Worm (Caenorhabditis elegans) whole organism, L2 larva: ENCODE data around the gene sup-18.

Experiments
- blmp-1 ChIP-seq: sonication (generic microtip); optimal IDR thresholded peaks from 2 replicates; lab custom pipeline; 2017; ENCODE audit warnings: missing genetic modification characterization, mild to moderate bottlenecking, missing compliant biosample characterization, antibody characterized with exemption, moderate library complexity; ENCODE audit not compliant: insufficient read depth
- elt-1 ChIP-seq: fragments of 150-350 bp; optimal IDR thresholded peaks from 2 replicates; lab custom pipeline; 2014; ENCODE audit warnings: missing biosample characterization, missing genetic modification characterization
- mab-5 ChIP-seq: fragments of 150-350 bp; optimal IDR thresholded peaks from 2 replicates; lab custom pipeline; 2014; ENCODE audit warnings: missing biosample characterization, missing genetic modification characterization
- nhr-10 ChIP-seq: sonication (generic microtip); optimal IDR thresholded peaks from 2 replicates; lab custom pipeline; 2017; ENCODE audit warnings: missing biosample characterization, missing genetic modification characterization
- nhr-12 ChIP-seq: fragments of 150-350 bp; optimal IDR thresholded peaks from 2 replicates; lab custom pipeline; 2014; ENCODE audit warnings: missing biosample characterization, missing genetic modification characterization
- nhr-237 ChIP-seq: fragments of 150-350 bp; optimal IDR thresholded peaks from 2 replicates; lab custom pipeline; 2014; ENCODE audit warnings: missing biosample characterization, missing genetic modification characterization
- unc-39 ChIP-seq: fragments of 150-350 bp; optimal IDR thresholded peaks from 2 replicates; lab custom pipeline; 2014; ENCODE audit warnings: missing biosample characterization, missing genetic modification characterization
- ztf-11 ChIP-seq: sonication (generic microtip); optimal IDR thresholded peaks from 2 replicates; lab custom pipeline; 2017; ENCODE audit warnings: missing biosample characterization, missing genetic modification characterization

ce11 chrIII:7878852-7879329, at the start of gene sup-18:
- TF ChIP-seq ztf-11 (tag; lab: Kevin White, UChicago) (no peak), nhr-10 (tag; lab: Kevin White, UChicago) (no peak), nhr-12 (tag; lab: Kevin White, UChicago) (no peak), nhr-237 (tag; lab: Kevin White, UChicago) (no peak), elt-1 (tag; lab: Kevin White, UChicago) (no peak), unc-39 (no peak), blmp-1 (tag; lab: Kevin White, UChicago) (no peak), mab-5 (tag; lab: Kevin White, UChicago) (no peak)
